Worm (Caenorhabditis elegans): ENCODE measurements around the gene unc-51.

DNA sequence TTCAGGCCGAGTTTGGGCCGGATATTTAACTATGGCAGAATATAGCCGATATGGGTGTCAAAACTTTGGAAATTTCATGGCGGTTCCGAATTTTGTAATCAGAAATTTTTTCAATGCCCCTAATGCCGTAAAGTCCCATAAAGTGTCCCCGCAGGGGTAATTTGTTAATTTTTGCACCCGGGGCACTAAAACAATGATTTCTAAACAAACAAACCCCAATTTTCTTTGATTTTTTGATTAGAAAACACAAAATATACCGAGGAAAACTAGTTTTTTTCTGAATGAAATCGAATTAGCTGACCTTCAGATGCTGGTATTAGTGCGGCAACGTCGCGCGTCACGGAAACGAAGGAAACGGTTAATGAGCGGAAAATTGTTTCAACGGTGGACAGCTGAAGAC is 30.6 kb upstream of the unc-51 start:
- TF ChIP-seq nfyb-1 (GFP tag; IDR thresholded peaks at IDR 0.05) (no peak), cebp-1 (GFP tag; IDR thresholded peaks at IDR 0.05) (no peak), cebp-1 (tag; optimal IDR thresholded peaks at IDR 0.05) (no peak), hlh-12 (tag; optimal IDR thresholded peaks at IDR 0.05) (no peak), ekl-4 (GFP tag; IDR thresholded peaks at IDR 0.05) (no peak), mel-28 (tag; optimal IDR thresholded peaks at IDR 0.05; ENCODE audit: borderline replicate concordance) (no peak)

Measured in whole organism, young adult.